Fruit fly (Drosophila melanogaster) Kc167 (cell line): ENCODE data around the gene Remo.

Experiments used
- Sin3A ChIP-seq: fragments of >200 bp; optimal IDR thresholded peaks from 2 replicates; lab custom pipeline; 2018; ENCODE audit warnings: missing external identifiers
- h ChIP-seq: fragments of >200 bp; optimal IDR thresholded peaks from 3 replicates; lab custom pipeline; 2018; ENCODE audit warnings: missing external identifiers
- insv ChIP-seq: fragments of >200 bp; optimal IDR thresholded peaks from 3 replicates; lab custom pipeline; 2018; ENCODE audit warnings: missing external identifiers
- ttk ChIP-seq: sonication (Bioruptor generic); optimal IDR thresholded peaks from 2 replicates; lab custom pipeline; 2017; ENCODE audit warnings: missing external identifiers

DNA sequence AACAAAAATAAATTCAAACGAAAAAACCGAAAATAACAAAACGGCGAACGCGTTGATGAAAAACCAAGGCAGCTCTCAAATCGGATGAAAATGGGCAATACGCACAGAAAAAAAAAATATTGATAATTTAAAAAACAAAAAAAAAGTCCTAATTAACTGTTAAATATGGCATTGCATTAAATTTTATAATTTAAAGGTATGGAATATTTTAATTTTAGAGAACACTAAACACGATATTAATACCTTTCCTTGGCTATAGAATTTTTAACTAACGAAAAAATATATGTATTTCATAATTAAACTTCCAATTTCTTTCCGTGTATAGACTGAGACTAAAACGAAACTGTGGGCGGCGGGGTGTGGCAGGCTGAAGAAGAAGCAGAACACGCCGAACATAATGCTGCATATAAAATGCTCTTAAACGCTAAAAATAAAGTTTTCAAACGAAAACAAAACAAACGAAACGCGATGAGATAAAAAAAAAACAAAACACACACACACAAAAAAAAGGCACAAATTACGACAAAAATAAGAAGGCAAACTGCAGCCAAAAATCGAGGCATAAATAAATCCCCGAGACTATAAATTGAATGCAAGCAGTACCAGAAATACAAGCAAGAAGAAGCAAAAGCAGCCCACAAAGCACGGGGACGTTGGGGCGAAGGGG lies 13.3 kb upstream of the Remo start:
- TF ChIP-seq h (lab: Kevin White, UChicago) (no peak), Sin3A (lab: Kevin White, UChicago) (no peak), ttk (no peak), insv (lab: Kevin White, UChicago) (no peak)
